Fruit fly (Drosophila melanogaster) whole organism, prepupa: Measurements from ENCODE around the gene CG14013.

ENCODE experiments used
- Blimp-1 ChIP-seq: fragments of 200-800 bp; sonication (Bioruptor generic); optimal IDR thresholded peaks from 3 replicates; lab custom pipeline; 2017; ENCODE audit warnings: missing biosample characterization, missing genetic modification characterization, mild to moderate bottlenecking, moderate library complexity, missing genetic modification reagents
- CG10631 ChIP-seq: fragments of 200-800 bp; sonication (Bioruptor generic); optimal IDR thresholded peaks from 2 replicates; lab custom pipeline; 2016; ENCODE audit warnings: missing biosample characterization, missing genetic modification characterization
- CG10669 ChIP-seq: fragments of 200-800 bp; sonication (Bioruptor generic); optimal IDR thresholded peaks from 3 replicates; lab custom pipeline; 2018; ENCODE audit warnings: missing biosample characterization, mild to moderate bottlenecking, missing genetic modification characterization, moderate library complexity
- CG11294 ChIP-seq: fragments of 200-800 bp; sonication (Bioruptor generic); IDR thresholded peaks from 2 replicates; pipeline ENCODE4 v1.3.6; 2022; ENCODE audit warnings: missing biosample characterization, missing genetic modification characterization
- CG11762 ChIP-seq: fragments of 200-800 bp; sonication (Bioruptor generic); optimal IDR thresholded peaks from 3 replicates; lab custom pipeline; 2016; ENCODE audit warnings: missing biosample characterization, missing genetic modification characterization; ENCODE audit not compliant: insufficient read depth
- CG11902 ChIP-seq: fragments of 200-800 bp; sonication (Bioruptor generic); optimal IDR thresholded peaks from 3 replicates; lab custom pipeline; 2016; ENCODE audit warnings: missing biosample characterization, missing genetic modification characterization
- CG15336 ChIP-seq: fragments of 200-800 bp; sonication (Bioruptor generic); IDR thresholded peaks from 2 replicates; pipeline ENCODE4 v1.3.6; 2022; ENCODE audit warnings: missing biosample characterization, missing genetic modification characterization
- CG1621 ChIP-seq: fragments of 200-800 bp; sonication (Bioruptor generic); optimal IDR thresholded peaks from 3 replicates; lab custom pipeline; 2018; ENCODE audit warnings: missing biosample characterization, mild to moderate bottlenecking, missing genetic modification characterization
- CG16779 ChIP-seq: fragments of 200-800 bp; sonication (Bioruptor generic); optimal IDR thresholded peaks from 3 replicates; lab custom pipeline; 2017; ENCODE audit warnings: missing biosample characterization, mild to moderate bottlenecking, missing genetic modification characterization
- CG3032 ChIP-seq: fragments of 200-800 bp; optimal IDR thresholded peaks from 2 replicates; lab custom pipeline; 2019; ENCODE audit warnings: missing biosample characterization, mild to moderate bottlenecking, missing genetic modification characterization, moderate library complexity
- CG31627 ChIP-seq: fragments of 200-800 bp; sonication (Bioruptor generic); optimal IDR thresholded peaks from 3 replicates; lab custom pipeline; 2016; ENCODE audit warnings: missing biosample characterization, missing genetic modification characterization
- CG3919 ChIP-seq: fragments of 200-800 bp; sonication (Bioruptor generic); optimal IDR thresholded peaks from 3 replicates; lab custom pipeline; 2016; ENCODE audit warnings: missing biosample characterization, missing genetic modification characterization
- CG4318 ChIP-seq: fragments of 200-800 bp; sonication (Bioruptor generic); optimal IDR thresholded peaks from 3 replicates; lab custom pipeline; 2017; ENCODE audit warnings: missing biosample characterization, mild to moderate bottlenecking, missing genetic modification characterization
- CG6163 ChIP-seq: fragments of 200-800 bp; sonication (Bioruptor generic); IDR thresholded peaks from 3 replicates; pipeline ENCODE4 v1.3.6; 2022; ENCODE audit warnings: missing biosample characterization, missing genetic modification characterization
- CG6276 ChIP-seq: fragments of 200-800 bp; sonication (Bioruptor generic); optimal IDR thresholded peaks from 2 replicates; lab custom pipeline; 2017; ENCODE audit warnings: missing biosample characterization, mild to moderate bottlenecking, missing genetic modification characterization
- CG6792 ChIP-seq: fragments of 200-800 bp; sonication (Bioruptor generic); optimal IDR thresholded peaks from 3 replicates; lab custom pipeline; 2016; ENCODE audit warnings: missing biosample characterization, missing genetic modification characterization
- CG6854 ChIP-seq: fragments of 200-800 bp; sonication (Bioruptor generic); optimal IDR thresholded peaks from 2 replicates; lab custom pipeline; 2017; ENCODE audit warnings: missing biosample characterization, mild to moderate bottlenecking, missing genetic modification characterization
- CG8319 ChIP-seq: fragments of 200-800 bp; sonication (Bioruptor generic); optimal IDR thresholded peaks from 3 replicates; lab custom pipeline; 2016; ENCODE audit warnings: missing biosample characterization, missing genetic modification characterization
- CG8632 ChIP-seq: fragments of 200-800 bp; sonication (Bioruptor generic); optimal IDR thresholded peaks from 3 replicates; lab custom pipeline; 2016; ENCODE audit warnings: missing biosample characterization, missing genetic modification characterization
- CG9139 ChIP-seq: fragments of 200-800 bp; sonication (Bioruptor generic); optimal IDR thresholded peaks from 3 replicates; lab custom pipeline; 2017; ENCODE audit warnings: missing biosample characterization, mild to moderate bottlenecking, missing genetic modification characterization
- Eip93F ChIP-seq: fragments of 200-800 bp; sonication (Bioruptor generic); optimal IDR thresholded peaks from 2 replicates; lab custom pipeline; 2016; ENCODE audit warnings: missing biosample characterization, mild to moderate bottlenecking, missing genetic modification characterization
- Ets21C ChIP-seq: fragments of 200-800 bp; sonication (Bioruptor generic); optimal IDR thresholded peaks from 3 replicates; lab custom pipeline; 2016; ENCODE audit warnings: missing biosample characterization, missing genetic modification characterization
- Ets96B ChIP-seq: fragments of 200-800 bp; optimal IDR thresholded peaks from 2 replicates; lab custom pipeline; 2019; ENCODE audit warnings: missing biosample characterization, mild to moderate bottlenecking, missing genetic modification characterization, moderate library complexity
- Hr39 ChIP-seq: fragments of 200-800 bp; sonication (Bioruptor generic); optimal IDR thresholded peaks from 2 replicates; lab custom pipeline; 2016; ENCODE audit warnings: missing biosample characterization, missing genetic modification characterization
- Hr4 ChIP-seq: fragments of 200-800 bp; sonication (Bioruptor generic); optimal IDR thresholded peaks from 3 replicates; lab custom pipeline; 2016; ENCODE audit warnings: missing biosample characterization, missing genetic modification characterization
- Lpt ChIP-seq: fragments of 200-800 bp; sonication (Bioruptor generic); optimal IDR thresholded peaks from 3 replicates; lab custom pipeline; 2016; ENCODE audit warnings: missing biosample characterization, missing genetic modification characterization
- Met ChIP-seq: fragments of 200-800 bp; sonication (Bioruptor generic); optimal IDR thresholded peaks from 3 replicates; lab custom pipeline; 2016; ENCODE audit warnings: missing biosample characterization, missing genetic modification characterization
- OdsH ChIP-seq: fragments of 200-800 bp; sonication (Bioruptor generic); optimal IDR thresholded peaks from 3 replicates; lab custom pipeline; 2016; ENCODE audit warnings: missing biosample characterization, missing genetic modification characterization
- Sox102F ChIP-seq: fragments of 200-800 bp; sonication (Bioruptor generic); optimal IDR thresholded peaks from 2 replicates; lab custom pipeline; 2016; ENCODE audit warnings: missing biosample characterization, mild to moderate bottlenecking, missing genetic modification characterization
- Sox14 ChIP-seq: fragments of 200-800 bp; sonication (Bioruptor generic); optimal IDR thresholded peaks from 3 replicates; lab custom pipeline; 2016; ENCODE audit warnings: missing biosample characterization, missing genetic modification characterization
- Sox15 ChIP-seq: fragments of 200-800 bp; sonication (Bioruptor generic); optimal IDR thresholded peaks from 3 replicates; lab custom pipeline; 2016; ENCODE audit warnings: missing biosample characterization, missing genetic modification characterization
- achi ChIP-seq: fragments of 200-800 bp; sonication (Bioruptor generic); optimal IDR thresholded peaks from 3 replicates; lab custom pipeline; 2016; ENCODE audit warnings: missing biosample characterization, missing genetic modification characterization
- cyc ChIP-seq: fragments of 200-800 bp; sonication (Bioruptor generic); optimal IDR thresholded peaks from 3 replicates; lab custom pipeline; 2016; ENCODE audit warnings: missing biosample characterization, missing genetic modification characterization
- dac ChIP-seq: fragments of 200-800 bp; sonication (Bioruptor generic); optimal IDR thresholded peaks from 2 replicates; lab custom pipeline; 2017; ENCODE audit warnings: missing biosample characterization, mild to moderate bottlenecking, missing genetic modification characterization
- dsx ChIP-seq: fragments of 200-800 bp; optimal IDR thresholded peaks from 3 replicates; lab custom pipeline; 2019; ENCODE audit warnings: missing biosample characterization, mild to moderate bottlenecking, missing genetic modification characterization, moderate library complexity; ENCODE audit not compliant: poor library complexity, severe bottlenecking
- eg ChIP-seq: fragments of 200-800 bp; sonication (Bioruptor generic); IDR thresholded peaks from 3 replicates; pipeline ENCODE4 v1.3.6; 2022; ENCODE audit warnings: missing biosample characterization, missing genetic modification characterization
- fd59A ChIP-seq: fragments of 200-800 bp; sonication (Bioruptor generic); optimal IDR thresholded peaks from 2 replicates; lab custom pipeline; 2017; ENCODE audit warnings: missing biosample characterization, mild to moderate bottlenecking, missing genetic modification characterization, missing genetic modification reagents
- fkh ChIP-seq: fragments of 200-800 bp; sonication (Bioruptor generic); optimal IDR thresholded peaks from 3 replicates; lab custom pipeline; 2017; ENCODE audit warnings: missing biosample characterization, mild to moderate bottlenecking, missing genetic modification characterization, moderate library complexity
- lz ChIP-seq: fragments of 200-800 bp; sonication (Bioruptor generic); optimal IDR thresholded peaks from 3 replicates; lab custom pipeline; 2016; ENCODE audit warnings: missing biosample characterization, missing genetic modification characterization
- spab ChIP-seq: fragments of 200-800 bp; sonication (Bioruptor generic); optimal IDR thresholded peaks from 2 replicates; lab custom pipeline; 2017; ENCODE audit warnings: missing biosample characterization, mild to moderate bottlenecking, missing genetic modification characterization, missing genetic modification reagents
- svp ChIP-seq: fragments of 200-800 bp; sonication (Bioruptor generic); peaks from one replicate; lab custom pipeline; 2016; ENCODE audit warnings: missing biosample characterization, missing genetic modification characterization
- topi ChIP-seq: fragments of 200-800 bp; sonication (Bioruptor generic); optimal IDR thresholded peaks from 3 replicates; lab custom pipeline; 2016; ENCODE audit warnings: missing biosample characterization, missing genetic modification characterization

The CG14013 gene

DNA sequence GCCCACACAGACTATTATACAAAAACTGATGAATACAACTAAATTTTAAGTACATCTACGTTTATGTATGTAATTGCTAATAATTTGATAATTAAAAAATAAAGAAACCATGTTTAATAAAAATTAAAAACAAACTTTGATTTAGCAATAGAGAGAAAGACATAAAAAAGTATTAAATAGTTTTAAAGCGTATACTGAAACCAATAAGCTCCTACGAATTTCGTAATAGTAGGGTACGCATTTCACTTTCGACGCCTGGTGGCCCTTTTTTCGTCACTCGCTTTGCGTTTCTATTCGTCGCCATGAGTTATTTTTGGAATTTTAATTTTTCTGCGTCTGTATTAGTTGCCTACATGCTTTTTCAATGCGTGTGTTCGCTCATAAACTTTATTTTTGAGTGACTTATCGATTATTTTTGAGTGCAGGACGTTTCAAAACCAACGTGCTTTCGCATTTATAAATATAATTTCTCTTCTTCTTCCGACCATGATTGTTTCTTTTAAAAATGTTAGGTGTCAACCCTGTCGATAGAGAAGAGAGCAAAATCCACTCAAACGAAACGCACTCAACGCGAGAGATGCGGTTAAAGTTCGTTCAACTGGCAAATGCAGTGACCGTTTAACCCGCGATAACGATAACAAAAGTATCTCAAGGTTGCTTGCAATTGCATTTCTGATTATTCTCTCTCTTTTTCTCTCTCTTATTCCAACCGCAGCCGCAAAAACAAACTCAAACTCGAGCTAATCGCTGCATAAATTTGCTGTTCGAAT lies 6.9 kb downstream of the CG14013 start, which contains the start of gene Oscillin (continued):
- TF ChIP-seq eg (GFP tag; lab: Robert Waterston, UW) (peak; percentile 86), CG16779 (peak; percentile 22), CG11762 (peak; percentile 66), Blimp-1 (GFP tag; lab: Kevin White, UChicago) (peak; percentile 97), CG11294 (peak; percentile 30), spab (peak; percentile 70), CG4318 (no peak), dac (GFP tag; lab: Kevin White, UChicago) (no peak), Hr39 (peak; percentile 27), CG10669 (GFP tag; lab: Kevin White, UChicago) (peak; percentile 62), Met (GFP tag; lab: Kevin White, UChicago) (peak; percentile 53), Sox14 (GFP tag; lab: Kevin White, UChicago) (peak; percentile 38), cyc (GFP tag; lab: Kevin White, UChicago) (peak; percentile 65), CG3919 (GFP tag; lab: Kevin White, UChicago) (peak; percentile 76), Hr4 (GFP tag; lab: Kevin White, UChicago) (peak; percentile 65), CG6163 (GFP tag; lab: Robert Waterston, UW) (peak; percentile 79), lz (peak; percentile 70), Eip93F (GFP tag; lab: Kevin White, UChicago) (no peak)

DNA sequence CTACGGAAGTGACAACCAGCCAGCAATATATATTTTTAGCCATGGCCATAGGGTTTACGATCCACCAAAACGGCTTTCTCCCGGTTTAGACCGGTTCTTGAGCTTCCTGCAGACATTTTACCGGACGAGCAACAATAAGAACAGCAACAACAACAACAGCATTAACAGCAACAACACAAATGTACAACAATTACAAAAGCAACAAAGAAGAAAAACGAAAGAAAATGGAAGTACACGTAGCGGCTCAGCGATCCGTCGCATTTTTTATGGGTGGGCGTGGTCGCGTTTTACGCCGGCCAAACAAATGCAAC lies 7.5 kb downstream of the CG14013 start:
- TF ChIP-seq CG10669 (GFP tag; lab: Kevin White, UChicago) (no peak), CG8319 (GFP tag; lab: Kevin White, UChicago) (no peak), CG1621 (tag; lab: Kevin White, UChicago) (peak; percentile 61), CG9139 (GFP tag; lab: Kevin White, UChicago) (peak; percentile 15), CG31627 (GFP tag; lab: Kevin White, UChicago) (no peak), Lpt (GFP tag; lab: Kevin White, UChicago) (peak; percentile 45), fd59A (GFP tag; lab: Kevin White, UChicago) (peak; percentile 4), dac (GFP tag; lab: Kevin White, UChicago) (no peak), CG11762 (no peak), CG6163 (GFP tag; lab: Robert Waterston, UW) (no peak), dsx (GFP tag; lab: Kevin White, UChicago) (no peak), CG6792 (GFP tag; lab: Kevin White, UChicago) (no peak), Sox15 (no peak), Sox102F (GFP tag; lab: Kevin White, UChicago) (no peak)

- no peak for TF ChIP-seq achi
- no peak for TF ChIP-seq Hr4 (GFP tag; lab: Kevin White, UChicago)
- no peak for TF ChIP-seq Ets21C (GFP tag; lab: Kevin White, UChicago)
- TF ChIP-seq topi, result peak; percentile 3
- peak; percentile 8 for TF ChIP-seq CG11762
- no peak for TF ChIP-seq CG4318
- TF ChIP-seq CG31627 (GFP tag; lab: Kevin White, UChicago), result peak; percentile 13
- no peak for TF ChIP-seq CG6276 (GFP tag; lab: Kevin White, UChicago)
- no peak for TF ChIP-seq CG8632 (GFP tag; lab: Kevin White, UChicago)
- no peak for TF ChIP-seq CG10631
- TF ChIP-seq lz, result peak; percentile 28
- no peak for TF ChIP-seq CG6854
- 0 out of 2 replicates have a peak, but pooled peaks have one; percentile 20 for TF ChIP-seq CG11294
- peak; percentile 65 for TF ChIP-seq CG15336 (GFP tag; lab: Robert Waterston, UW)
- no peak for TF ChIP-seq Sox14 (GFP tag; lab: Kevin White, UChicago)
- TF ChIP-seq Blimp-1 (GFP tag; lab: Kevin White, UChicago), result no peak
- peak; percentile 11 for TF ChIP-seq Ets96B (tag; lab: Kevin White, UChicago)
- TF ChIP-seq CG11902, result no peak
- no peak for TF ChIP-seq CG8319 (GFP tag; lab: Kevin White, UChicago)
- peak; percentile 21 for TF ChIP-seq CG6792 (GFP tag; lab: Kevin White, UChicago)
- TF ChIP-seq eg (GFP tag; lab: Robert Waterston, UW), result peak; percentile 76
- TF ChIP-seq Hr39, result peak; percentile 32
- TF ChIP-seq dsx (GFP tag; lab: Kevin White, UChicago), result no peak
- TF ChIP-seq svp, result peak; percentile 54
- no peak for TF ChIP-seq fkh (GFP tag; lab: Kevin White, UChicago)
- peak; percentile 33 for TF ChIP-seq cyc (GFP tag; lab: Kevin White, UChicago)
- TF ChIP-seq CG6163 (GFP tag; lab: Robert Waterston, UW), result peak; percentile 55; the same call in 1 of the 3 replicates
- TF ChIP-seq CG10669 (GFP tag; lab: Kevin White, UChicago), result no peak
- TF ChIP-seq OdsH (GFP tag; lab: Kevin White, UChicago), result no peak
- TF ChIP-seq dac (GFP tag; lab: Kevin White, UChicago), result peak; percentile 17
- peak; percentile 42 for TF ChIP-seq Lpt (GFP tag; lab: Kevin White, UChicago)
- TF ChIP-seq CG3032 (tag; lab: Kevin White, UChicago), result peak; percentile 2
These were observed 10.6 kb downstream of the CG14013 start for dm6 chr2L:5542944-5543515.
